Worm (Caenorhabditis elegans) whole organism, mixed stage, embryonic: ENCODE results near the gene ZK688.9.

Source experiments
- M03D4.4 ChIP-seq: sonication (generic microtip); optimal IDR thresholded peaks from 2 replicates; lab custom pipeline; 2017; ENCODE audit warnings: mild to moderate bottlenecking, missing genetic modification characterization, missing compliant biosample characterization
- bed-3 ChIP-seq: fragments of 200-800 bp; sonication (Bioruptor generic); optimal IDR thresholded peaks from 3 replicates; lab custom pipeline; 2018; ENCODE audit warnings: mild to moderate bottlenecking, missing genetic modification characterization, moderate library complexity, missing compliant biosample characterization
- blmp-1 ChIP-seq: fragments of 150-350 bp; optimal IDR thresholded peaks from 2 replicates; lab custom pipeline; 2014; ENCODE audit warnings: missing biosample characterization, missing genetic modification characterization
- ceh-39 ChIP-seq: fragments of 150-350 bp; optimal IDR thresholded peaks from 2 replicates; lab custom pipeline; 2014; ENCODE audit warnings: missing biosample characterization, missing genetic modification characterization
- ceh-43 ChIP-seq: fragments of 200-800 bp; sonication (Bioruptor generic); optimal IDR thresholded peaks from 2 replicates; lab custom pipeline; 2018; ENCODE audit warnings: mild to moderate bottlenecking, missing genetic modification characterization, moderate library complexity, missing compliant biosample characterization
- ces-1 ChIP-seq: fragments of 150-350 bp; optimal IDR thresholded peaks from 2 replicates; lab custom pipeline; 2014; ENCODE audit warnings: missing biosample characterization, missing genetic modification reagents, missing genetic modification characterization
- cnd-1 ChIP-seq: fragments of 200-800 bp; sonication (Bioruptor generic); optimal IDR thresholded peaks from 2 replicates; lab custom pipeline; 2018; ENCODE audit warnings: mild to moderate bottlenecking, missing genetic modification characterization, missing compliant biosample characterization
- drap-1 ChIP-seq: fragments of 200-800 bp; sonication (Bioruptor generic); optimal IDR thresholded peaks from 3 replicates; lab custom pipeline; 2018; ENCODE audit warnings: mild to moderate bottlenecking, missing genetic modification characterization, missing compliant biosample characterization
- elt-1 ChIP-seq: sonication (generic microtip); optimal IDR thresholded peaks from 2 replicates; lab custom pipeline; 2017; ENCODE audit warnings: missing genetic modification characterization, mild to moderate bottlenecking, missing compliant biosample characterization, antibody characterized with exemption, moderate library complexity, borderline replicate concordance; ENCODE audit not compliant: insufficient read depth
- elt-3 ChIP-seq: fragments of 150-350 bp; optimal IDR thresholded peaks from 2 replicates; lab custom pipeline; 2014; ENCODE audit warnings: missing biosample characterization, missing genetic modification characterization
- flh-1 ChIP-seq: fragments of 200-800 bp; sonication (Bioruptor generic); optimal IDR thresholded peaks from 2 replicates; lab custom pipeline; 2018; ENCODE audit warnings: mild to moderate bottlenecking, missing genetic modification characterization, moderate library complexity, missing compliant biosample characterization
- ham-2 ChIP-seq: fragments of 200-800 bp; sonication (Bioruptor generic); optimal IDR thresholded peaks from 2 replicates; lab custom pipeline; 2018; ENCODE audit warnings: mild to moderate bottlenecking, missing genetic modification characterization, missing compliant biosample characterization
- hlh-1 ChIP-seq: fragments of 150-350 bp; optimal IDR thresholded peaks from 2 replicates; lab custom pipeline; 2014; ENCODE audit warnings: missing biosample characterization, missing genetic modification reagents, missing genetic modification characterization
- lin-13 ChIP-seq: fragments of 150-350 bp; optimal IDR thresholded peaks from 2 replicates; lab custom pipeline; 2014; ENCODE audit warnings: missing biosample characterization, missing genetic modification characterization
- lin-32 ChIP-seq: fragments of 200-800 bp; sonication (Bioruptor generic); optimal IDR thresholded peaks from 2 replicates; lab custom pipeline; 2018; ENCODE audit warnings: mild to moderate bottlenecking, missing genetic modification characterization, missing compliant biosample characterization
- lsy-2 ChIP-seq: fragments of 150-350 bp; optimal IDR thresholded peaks from 2 replicates; lab custom pipeline; 2014; ENCODE audit warnings: missing biosample characterization, missing genetic modification characterization
- mab-5 ChIP-seq: fragments of 150-350 bp; optimal IDR thresholded peaks from 2 replicates; lab custom pipeline; 2014; ENCODE audit warnings: missing biosample characterization, missing genetic modification characterization
- mep-1 ChIP-seq: fragments of 150-350 bp; optimal IDR thresholded peaks from 2 replicates; lab custom pipeline; 2017; ENCODE audit warnings: missing biosample characterization, missing genetic modification reagents, missing genetic modification characterization, inconsistent platforms
- mls-2 ChIP-seq: sonication (generic microtip); optimal IDR thresholded peaks from 2 replicates; lab custom pipeline; 2016; ENCODE audit warnings: mild to moderate bottlenecking, missing genetic modification characterization, moderate library complexity, missing compliant biosample characterization
- nhr-12 ChIP-seq: fragments of 150-350 bp; optimal IDR thresholded peaks from 2 replicates; lab custom pipeline; 2014; ENCODE audit warnings: missing biosample characterization, missing genetic modification characterization
- nhr-2 ChIP-seq: fragments of 150-350 bp; optimal IDR thresholded peaks from 2 replicates; lab custom pipeline; 2014; ENCODE audit warnings: missing biosample characterization, missing genetic modification characterization
- nhr-28 ChIP-seq: fragments of 150-350 bp; optimal IDR thresholded peaks from 2 replicates; lab custom pipeline; 2014; ENCODE audit warnings: missing biosample characterization, missing genetic modification characterization
- nhr-76 ChIP-seq: sonication (generic microtip); optimal IDR thresholded peaks from 2 replicates; lab custom pipeline; 2017; ENCODE audit warnings: missing biosample characterization, missing genetic modification characterization
- sem-2 ChIP-seq: fragments of 200-800 bp; sonication (Bioruptor generic); optimal IDR thresholded peaks from 2 replicates; lab custom pipeline; 2018; ENCODE audit warnings: mild to moderate bottlenecking, missing genetic modification characterization, missing compliant biosample characterization
- snpc-4 ChIP-seq: fragments of 150-350 bp; optimal IDR thresholded peaks from 2 replicates; lab custom pipeline; 2014; ENCODE audit warnings: missing biosample characterization, missing genetic modification characterization
- sptf-1 ChIP-seq: sonication (generic microtip); optimal IDR thresholded peaks from 2 replicates; lab custom pipeline; 2017; ENCODE audit warnings: mild to moderate bottlenecking, missing genetic modification characterization, moderate library complexity, missing compliant biosample characterization
- tbx-8 ChIP-seq: fragments of 200-800 bp; sonication (Bioruptor generic); optimal IDR thresholded peaks from 2 replicates; lab custom pipeline; 2018; ENCODE audit warnings: mild to moderate bottlenecking, missing genetic modification characterization, moderate library complexity, missing compliant biosample characterization
- unc-120 ChIP-seq: sonication (generic microtip); optimal IDR thresholded peaks from 2 replicates; lab custom pipeline; 2017; ENCODE audit warnings: missing genetic modification characterization, missing compliant biosample characterization; ENCODE audit not compliant: poor library complexity, severe bottlenecking
- unc-39 ChIP-seq: fragments of 150-350 bp; optimal IDR thresholded peaks from 2 replicates; lab custom pipeline; 2014; ENCODE audit warnings: missing biosample characterization, missing genetic modification characterization
- unc-62 ChIP-seq: fragments of 150-350 bp; optimal IDR thresholded peaks from 2 replicates; lab custom pipeline; 2014; ENCODE audit warnings: missing biosample characterization, missing genetic modification reagents, missing genetic modification characterization
- zip-8 ChIP-seq: fragments of 150-350 bp; optimal IDR thresholded peaks from 2 replicates; lab custom pipeline; 2014; ENCODE audit warnings: missing biosample characterization, missing genetic modification characterization
- ztf-11 ChIP-seq: fragments of 150-350 bp; optimal IDR thresholded peaks from 2 replicates; lab custom pipeline; 2014; ENCODE audit warnings: missing biosample characterization, missing genetic modification characterization

ZK688.9 gene

ce11 chrIII:7889036-7889435, 6.2 kb upstream of the ZK688.9 start:
- TF ChIP-seq tbx-8 (GFP tag; lab: Kevin White, UChicago) (no peak), unc-120 (no peak), ztf-11 (no peak), cnd-1 (tag; lab: Kevin White, UChicago) (no peak), nhr-76 (tag; lab: Kevin White, UChicago) (no peak), ceh-39 (tag; lab: Kevin White, UChicago) (no peak), unc-39 (tag; lab: Kevin White, UChicago) (no peak), zip-8 (tag; lab: Kevin White, UChicago) (no peak), elt-1 (tag; lab: Kevin White, UChicago) (no peak), lin-13 (tag; lab: Kevin White, UChicago) (no peak), drap-1 (GFP tag; lab: Kevin White, UChicago) (no peak), mls-2 (tag; lab: Kevin White, UChicago) (no peak)

ce11 chrIII:7884863-7885262, 2.1 kb upstream of the ZK688.9 start, which contains the start of gene ZK688.11:
ZK688.11 (minus strand) TSS chrIII:7884963.
- TF ChIP-seq blmp-1 (tag; lab: Kevin White, UChicago) (no peak), cnd-1 (tag; lab: Kevin White, UChicago) (no peak), elt-1 (tag; lab: Kevin White, UChicago) (no peak), ham-2 (no peak), hlh-1 (tag; lab: Kevin White, UChicago) (no peak), snpc-4 (tag; lab: Kevin White, UChicago) (no peak), mep-1 (tag; lab: Kevin White, UChicago) (no peak), nhr-2 (no peak), sptf-1 (no peak), ceh-39 (tag; lab: Kevin White, UChicago) (no peak), ceh-43 (GFP tag; lab: Kevin White, UChicago) (no peak)

ce11 chrIII:7880132-7880715, 2.6 kb downstream of the ZK688.9 start:
- peak; percentile 57 for TF ChIP-seq unc-120
- peak; percentile 46 for TF ChIP-seq unc-62
- TF ChIP-seq elt-3, result no peak
- TF ChIP-seq hlh-1 (tag; lab: Kevin White, UChicago), result peak; percentile 75
- no peak for TF ChIP-seq mab-5 (tag; lab: Kevin White, UChicago)
- no peak for TF ChIP-seq bed-3
- no peak for TF ChIP-seq ceh-43 (GFP tag; lab: Kevin White, UChicago)

ce11 chrIII:7878852-7879329, 3.9 kb downstream of the ZK688.9 start, which contains the start of gene sup-18:
sup-18 (minus strand) TSS chrIII:7878902.
- TF ChIP-seq mep-1 (tag; lab: Kevin White, UChicago), result no peak
- TF ChIP-seq bed-3, result no peak
- no peak for TF ChIP-seq lsy-2 (tag; lab: Kevin White, UChicago)
- no peak for TF ChIP-seq nhr-28 (tag; lab: Kevin White, UChicago)
- TF ChIP-seq nhr-76 (tag; lab: Kevin White, UChicago), result no peak
- TF ChIP-seq ham-2, result no peak
- TF ChIP-seq elt-1 (tag; lab: Kevin White, UChicago), result no peak
- no peak for TF ChIP-seq flh-1 (GFP tag; lab: Kevin White, UChicago)
- no peak for TF ChIP-seq drap-1 (GFP tag; lab: Kevin White, UChicago)
- no peak for TF ChIP-seq M03D4.4 (tag; lab: Kevin White, UChicago)
- TF ChIP-seq ztf-11, result no peak
- no peak for TF ChIP-seq ces-1
- TF ChIP-seq ceh-39 (tag; lab: Kevin White, UChicago), result no peak
- no peak for TF ChIP-seq unc-120
- no peak for TF ChIP-seq mab-5 (tag; lab: Kevin White, UChicago)
- no peak for TF ChIP-seq zip-8 (tag; lab: Kevin White, UChicago)
- TF ChIP-seq cnd-1 (tag; lab: Kevin White, UChicago), result no peak
- TF ChIP-seq lin-13 (tag; lab: Kevin White, UChicago), result no peak
- no peak for TF ChIP-seq nhr-12 (tag; lab: Kevin White, UChicago)
- TF ChIP-seq nhr-2, result no peak

ce11 chrIII:7877090-7877489, 5.7 kb downstream of the ZK688.9 start:
- TF ChIP-seq lin-13 (tag; lab: Kevin White, UChicago) (no peak), unc-39 (tag; lab: Kevin White, UChicago) (no peak), hlh-1 (tag; lab: Kevin White, UChicago) (no peak), ces-1 (no peak), lsy-2 (tag; lab: Kevin White, UChicago) (no peak), ztf-11 (no peak), tbx-8 (GFP tag; lab: Kevin White, UChicago) (no peak), flh-1 (GFP tag; lab: Kevin White, UChicago) (no peak), drap-1 (GFP tag; lab: Kevin White, UChicago) (no peak), M03D4.4 (tag; lab: Kevin White, UChicago) (no peak), lin-32 (GFP tag; lab: Kevin White, UChicago) (no peak), sem-2 (GFP tag; lab: Kevin White, UChicago) (no peak), snpc-4 (tag; lab: Kevin White, UChicago) (no peak), zip-8 (tag; lab: Kevin White, UChicago) (no peak), unc-120 (no peak), ceh-39 (tag; lab: Kevin White, UChicago) (no peak)
- TF ChIP-seq, all 35 proteins: peak for 0
